Fruit fly (Drosophila melanogaster) whole organism, embryonic: ENCODE data around the gene CG3294.

Experiments
- Atf3 ChIP-seq: fragments of 200-800 bp; sonication (Bioruptor generic); optimal IDR thresholded peaks from 3 replicates; lab custom pipeline; 2016; ENCODE audit warnings: missing biosample characterization, missing genetic modification characterization
- Bgb ChIP-seq: fragments of 200-800 bp; sonication (Bioruptor generic); IDR thresholded peaks from 2 replicates; pipeline ENCODE4 v1.3.6; 2022; ENCODE audit warnings: missing biosample characterization, missing genetic modification characterization; ENCODE audit not compliant: partially characterized antibody
- Bteb2 ChIP-seq: fragments of 200-800 bp; sonication (Bioruptor generic); optimal IDR thresholded peaks from 2 replicates; lab custom pipeline; 2016; ENCODE audit warnings: missing biosample characterization, missing genetic modification characterization
- C15 ChIP-seq: fragments of 200-800 bp; sonication (Bioruptor generic); IDR thresholded peaks from 3 replicates; pipeline ENCODE4 v1.3.6; 2022; ENCODE audit warnings: missing biosample characterization, missing genetic modification characterization
- CG10979 ChIP-seq: fragments of 200-800 bp; sonication (Bioruptor generic); optimal IDR thresholded peaks from 2 replicates; lab custom pipeline; 2018; ENCODE audit warnings: missing biosample characterization, mild to moderate bottlenecking, missing genetic modification characterization, moderate library complexity
- CG11247 ChIP-seq: fragments of 200-800 bp; sonication (Bioruptor generic); IDR thresholded peaks from 2 replicates; pipeline ENCODE4 v1.3.6; 2022; ENCODE audit warnings: missing biosample characterization, missing genetic modification characterization
- CG12391 ChIP-seq: fragments of 200-800 bp; sonication (Bioruptor generic); optimal IDR thresholded peaks from 3 replicates; lab custom pipeline; 2018; ENCODE audit warnings: missing biosample characterization, mild to moderate bottlenecking, missing genetic modification characterization, moderate library complexity
- CG13296 ChIP-seq: fragments of 200-800 bp; sonication (Bioruptor generic); optimal IDR thresholded peaks from 3 replicates; lab custom pipeline; 2018; ENCODE audit warnings: missing biosample characterization, mild to moderate bottlenecking, missing genetic modification characterization
- CG14965 ChIP-seq: fragments of 200-800 bp; sonication (Bioruptor generic); optimal IDR thresholded peaks from 2 replicates; lab custom pipeline; 2016; ENCODE audit warnings: missing biosample characterization, missing genetic modification characterization, borderline replicate concordance
- CG1529 ChIP-seq: fragments of 200-800 bp; sonication (Bioruptor generic); optimal IDR thresholded peaks from 3 replicates; lab custom pipeline; 2018; ENCODE audit warnings: missing biosample characterization, missing genetic modification characterization
- CG2875 ChIP-seq: fragments of 200-800 bp; sonication (Bioruptor generic); optimal IDR thresholded peaks from 2 replicates; lab custom pipeline; 2017; ENCODE audit warnings: missing biosample characterization, mild to moderate bottlenecking, missing genetic modification characterization, missing genetic modification reagents
- CG32767 ChIP-seq: fragments of 200-800 bp; sonication (Bioruptor generic); IDR thresholded peaks from 2 replicates; pipeline ENCODE4 v1.3.6; 2022; ENCODE audit warnings: missing biosample characterization, missing genetic modification characterization
- CG34376 ChIP-seq: fragments of 200-800 bp; sonication (Bioruptor generic); optimal IDR thresholded peaks from 2 replicates; lab custom pipeline; 2018; ENCODE audit warnings: missing biosample characterization, mild to moderate bottlenecking, missing genetic modification characterization
- CG43689 ChIP-seq: fragments of 200-800 bp; sonication (Bioruptor generic); IDR thresholded peaks from 2 replicates; pipeline ENCODE4 v1.3.6; 2022; ENCODE audit warnings: missing biosample characterization, missing genetic modification characterization
- CG4424 ChIP-seq: fragments of 200-800 bp; sonication (Bioruptor generic); optimal IDR thresholded peaks from 3 replicates; lab custom pipeline; 2016; ENCODE audit warnings: missing biosample characterization, missing genetic modification characterization
- CG4854 ChIP-seq: fragments of 200-800 bp; sonication (Bioruptor generic); optimal IDR thresholded peaks from 2 replicates; lab custom pipeline; 2016; ENCODE audit warnings: missing biosample characterization, missing genetic modification characterization, inconsistent platforms
- CG8924 ChIP-seq: fragments of 200-800 bp; optimal IDR thresholded peaks from 3 replicates; lab custom pipeline; 2019; ENCODE audit warnings: missing biosample characterization, mild to moderate bottlenecking, missing genetic modification characterization, moderate library complexity
- CG9437 ChIP-seq: fragments of 200-800 bp; sonication (Bioruptor generic); optimal IDR thresholded peaks from 2 replicates; lab custom pipeline; 2018; ENCODE audit warnings: missing biosample characterization, mild to moderate bottlenecking, missing genetic modification characterization
- CkIIα-i1 ChIP-seq: fragments of 200-800 bp; sonication (Bioruptor generic); IDR thresholded peaks from 2 replicates; pipeline ENCODE4 v1.3.6; 2022; ENCODE audit warnings: missing biosample characterization, missing genetic modification characterization
- ERR ChIP-seq: fragments of 200-800 bp; sonication (Bioruptor generic); optimal IDR thresholded peaks from 2 replicates; lab custom pipeline; 2016; ENCODE audit warnings: missing biosample characterization, missing genetic modification characterization
- Ets97D ChIP-seq: fragments of 200-800 bp; sonication (Bioruptor generic); optimal IDR thresholded peaks from 3 replicates; lab custom pipeline; 2016; ENCODE audit warnings: missing biosample characterization, missing genetic modification characterization
- Fer2 ChIP-seq: fragments of 200-800 bp; sonication (Bioruptor generic); optimal IDR thresholded peaks from 2 replicates; lab custom pipeline; 2018; ENCODE audit warnings: missing biosample characterization, mild to moderate bottlenecking, missing genetic modification characterization, moderate library complexity
- Fer3 ChIP-seq: fragments of 200-800 bp; sonication (Bioruptor generic); optimal IDR thresholded peaks from 2 replicates; lab custom pipeline; 2018; ENCODE audit warnings: missing biosample characterization, mild to moderate bottlenecking, missing genetic modification characterization, moderate library complexity
- H15 ChIP-seq: fragments of 200-800 bp; sonication (Bioruptor generic); IDR thresholded peaks from 3 replicates; pipeline ENCODE4 v1.3.6; 2022; ENCODE audit warnings: missing biosample characterization, missing genetic modification characterization
- H2.0 ChIP-seq: fragments of 200-800 bp; sonication (Bioruptor generic); IDR thresholded peaks from 2 replicates; pipeline ENCODE4 v1.3.6; 2022; ENCODE audit warnings: missing biosample characterization, missing genetic modification characterization
- HmgZ ChIP-seq: fragments of 200-800 bp; sonication (Bioruptor generic); optimal IDR thresholded peaks from 2 replicates; lab custom pipeline; 2018; ENCODE audit warnings: missing biosample characterization, mild to moderate bottlenecking, missing genetic modification characterization
- Hmr ChIP-seq: fragments of 200-800 bp; sonication (Bioruptor generic); optimal IDR thresholded peaks from 3 replicates; lab custom pipeline; 2017; ENCODE audit warnings: mild to moderate bottlenecking, missing biosample characterization, missing genetic modification reagents, missing genetic modification characterization
- Lpt ChIP-seq: fragments of >200 bp; optimal IDR thresholded peaks from 2 replicates; lab custom pipeline; 2018; ENCODE audit warnings: missing biosample characterization, missing genetic modification characterization
- MTF-1 ChIP-seq: fragments of 200-800 bp; sonication (Bioruptor generic); optimal IDR thresholded peaks from 2 replicates; lab custom pipeline; 2018; ENCODE audit warnings: missing biosample characterization, mild to moderate bottlenecking, missing genetic modification characterization, borderline replicate concordance
- Mad ChIP-seq: fragments of 200-800 bp; sonication (Bioruptor generic); optimal IDR thresholded peaks from 2 replicates; lab custom pipeline; 2016; ENCODE audit warnings: missing biosample characterization, missing genetic modification characterization
- Max ChIP-seq: fragments of 200-800 bp; sonication (Bioruptor generic); optimal IDR thresholded peaks from 2 replicates; lab custom pipeline; 2016; ENCODE audit warnings: missing biosample characterization, mild to moderate bottlenecking, missing genetic modification characterization
- Meics ChIP-seq: fragments of 200-800 bp; sonication (Bioruptor generic); optimal IDR thresholded peaks from 2 replicates; lab custom pipeline; 2017; ENCODE audit warnings: missing biosample characterization, mild to moderate bottlenecking, missing genetic modification characterization
- TFAM ChIP-seq: fragments of 200-800 bp; sonication (Bioruptor generic); optimal IDR thresholded peaks from 2 replicates; lab custom pipeline; 2017; ENCODE audit warnings: missing biosample characterization, missing genetic modification characterization, inconsistent platforms
- Xrp1 ChIP-seq: fragments of 200-800 bp; sonication (Bioruptor generic); IDR thresholded peaks from 2 replicates; pipeline ENCODE4 v1.3.6; 2022; ENCODE audit warnings: missing biosample characterization, missing genetic modification characterization
- caup ChIP-seq: fragments of 200-800 bp; sonication (Bioruptor generic); optimal IDR thresholded peaks from 3 replicates; lab custom pipeline; 2017; ENCODE audit warnings: missing biosample characterization, mild to moderate bottlenecking, missing genetic modification characterization, moderate library complexity; ENCODE audit not compliant: severe bottlenecking
- chm ChIP-seq: fragments of 200-800 bp; sonication (Bioruptor generic); IDR thresholded peaks from 2 replicates; pipeline ENCODE4 v1.3.6; 2022; ENCODE audit warnings: missing biosample characterization, missing genetic modification characterization
- emc ChIP-seq: fragments of 200-800 bp; sonication (Bioruptor generic); optimal IDR thresholded peaks from 2 replicates; lab custom pipeline; 2016; ENCODE audit warnings: missing biosample characterization, missing genetic modification characterization
- gem ChIP-seq: fragments of 200-800 bp; sonication (Bioruptor generic); optimal IDR thresholded peaks from 2 replicates; lab custom pipeline; 2019; ENCODE audit warnings: missing biosample characterization, mild to moderate bottlenecking, missing genetic modification characterization, moderate library complexity
- ham ChIP-seq: fragments of 200-800 bp; sonication (Bioruptor generic); IDR thresholded peaks from 2 replicates; pipeline ENCODE4 v1.3.6; 2022; ENCODE audit warnings: missing biosample characterization, missing genetic modification characterization
- hth ChIP-seq: fragments of >200 bp; optimal IDR thresholded peaks from 2 replicates; lab custom pipeline; 2017; ENCODE audit warnings: inconsistent platforms
- jing ChIP-seq: fragments of 200-800 bp; sonication (Bioruptor generic); optimal IDR thresholded peaks from 2 replicates; lab custom pipeline; 2018; ENCODE audit warnings: missing biosample characterization, mild to moderate bottlenecking, missing genetic modification characterization
- lola ChIP-seq, 3 experiments: fragments of >200 bp in 2 of 3; fragments of 200-800 bp in 1 of 3; sonication (Bioruptor generic) in 1 of 3; optimal IDR thresholded peaks; 2 replicates each; lab custom pipeline; 2017 to 2019; ENCODE audit warnings: missing biosample characterization in 3 of 3, missing genetic modification characterization in 3 of 3, mild to moderate bottlenecking in 1 of 3, moderate library complexity in 1 of 3
- nom ChIP-seq: fragments of 200-800 bp; sonication (Bioruptor generic); optimal IDR thresholded peaks from 2 replicates; lab custom pipeline; 2017; ENCODE audit warnings: missing biosample characterization, missing genetic modification characterization, mild to moderate bottlenecking, moderate library complexity, missing genetic modification reagents
- otp ChIP-seq: fragments of 200-800 bp; sonication (Bioruptor generic); IDR thresholded peaks from 3 replicates; pipeline ENCODE4, ENCODE4 v1.3.6; 2022; ENCODE audit warnings: missing biosample characterization, missing genetic modification characterization
- pho ChIP-seq: fragments of 200-800 bp; sonication (Bioruptor generic); optimal IDR thresholded peaks from 2 replicates; lab custom pipeline; 2016; ENCODE audit warnings: missing biosample characterization, missing genetic modification characterization
- pzg ChIP-seq: fragments of 200-800 bp; sonication (Bioruptor generic); optimal IDR thresholded peaks from 3 replicates; lab custom pipeline; 2018; ENCODE audit warnings: missing biosample characterization, mild to moderate bottlenecking, missing genetic modification characterization, moderate library complexity
- rib ChIP-seq: fragments of 200-800 bp; sonication (Bioruptor generic); IDR thresholded peaks from 2 replicates; pipeline ENCODE4 v1.3.6; 2022; ENCODE audit warnings: missing biosample characterization, missing genetic modification characterization
- shn ChIP-seq: fragments of 200-800 bp; sonication (Bioruptor generic); optimal IDR thresholded peaks from 3 replicates; lab custom pipeline; 2016; ENCODE audit warnings: missing biosample characterization, missing genetic modification characterization
- vfl ChIP-seq: fragments of 200-800 bp; sonication (Bioruptor generic); optimal IDR thresholded peaks from 2 replicates; lab custom pipeline; 2016; ENCODE audit warnings: missing biosample characterization, missing genetic modification characterization
- vnd ChIP-seq: fragments of 200-800 bp; sonication (Bioruptor generic); IDR thresholded peaks from 3 replicates; pipeline ENCODE4 v1.3.6; 2022; ENCODE audit warnings: missing biosample characterization, missing genetic modification characterization; ENCODE audit not compliant: partially characterized antibody
- wor ChIP-seq: fragments of 200-800 bp; sonication (Bioruptor generic); IDR thresholded peaks from 2 replicates; pipeline ENCODE4 v1.3.6; 2022; ENCODE audit warnings: missing biosample characterization, missing genetic modification characterization

The CG3294 gene

DNA sequence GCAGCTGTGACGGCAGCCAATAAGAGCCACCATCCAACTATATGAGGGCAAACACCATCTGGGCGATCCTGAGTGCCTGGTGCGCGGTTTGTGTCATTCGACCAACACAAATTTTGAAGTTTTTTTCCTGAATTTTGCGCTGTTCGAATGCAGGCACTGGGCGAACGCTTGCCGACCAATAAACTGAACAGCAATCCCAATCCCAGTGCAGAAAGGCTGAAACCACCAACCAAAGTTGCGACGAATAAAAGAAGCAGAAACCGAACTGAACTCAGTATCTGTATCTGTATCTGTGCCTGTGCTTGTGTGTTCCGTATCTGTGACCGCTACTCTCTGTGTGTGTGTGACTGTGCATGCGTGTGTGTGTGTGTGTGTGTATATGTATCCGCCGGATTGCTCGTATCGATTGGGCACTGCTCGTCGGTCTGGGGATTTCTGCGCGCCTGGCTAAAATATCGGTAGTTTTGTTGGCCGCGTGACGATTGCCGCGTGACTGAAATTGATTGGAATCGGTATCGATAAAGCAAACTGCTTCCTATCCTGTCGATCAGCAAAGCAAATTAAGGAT lies 17.2 kb downstream of the CG3294 start (continued):
- peak in 1 of 3 experiments; percentile 90 for TF ChIP-seq lola (GFP tag; optimal IDR thresholded peaks at IDR 0.05; lab: Kevin White, UChicago)
- TF ChIP-seq CG34376 (GFP tag; lab: Kevin White, UChicago), result peak; percentile 95
- no peak for TF ChIP-seq Bteb2 (GFP tag; lab: Kevin White, UChicago)
- no peak for TF ChIP-seq CG4854 (GFP tag; lab: Kevin White, UChicago)
- TF ChIP-seq CG14965, result no peak
- TF ChIP-seq rib, result peak; percentile 89
- TF ChIP-seq pho, result no peak
- TF ChIP-seq ERR (GFP tag; lab: Kevin White, UChicago), result no peak
- TF ChIP-seq TFAM (GFP tag; lab: Kevin White, UChicago), result no peak
- TF ChIP-seq pzg (GFP tag; lab: Kevin White, UChicago), result peak; percentile 13
- TF ChIP-seq CG4424 (GFP tag; lab: Kevin White, UChicago), result no peak
- no peak for TF ChIP-seq nom (GFP tag; lab: Kevin White, UChicago)
- TF ChIP-seq otp (GFP tag; lab: Robert Waterston, UW), result no peak; the same call in 2 of the 3 replicates
- peak; percentile 65 for TF ChIP-seq vnd (GFP tag; lab: Robert Waterston, UW)
- TF ChIP-seq Atf3, result no peak
- TF ChIP-seq gem (tag; lab: Kevin White, UChicago), result no peak
- TF ChIP-seq shn (GFP tag; lab: Kevin White, UChicago), result no peak
- TF ChIP-seq Meics (GFP tag; lab: Kevin White, UChicago), result peak; percentile 85
- TF ChIP-seq CG2875 (GFP tag; lab: Kevin White, UChicago), result no peak
- no peak for TF ChIP-seq Hmr (GFP tag; lab: Kevin White, UChicago)
- no peak for TF ChIP-seq CG12391 (tag; lab: Kevin White, UChicago)
- TF ChIP-seq ham (GFP tag; lab: Robert Waterston, UW), result no peak
- peak; percentile 27 for TF ChIP-seq CG1529 (GFP tag; lab: Kevin White, UChicago)
- TF ChIP-seq H15 (GFP tag; lab: Robert Waterston, UW), result no peak
- TF ChIP-seq MTF-1 (GFP tag; lab: Kevin White, UChicago), result no peak
- no peak for TF ChIP-seq vfl (GFP tag; lab: Kevin White, UChicago)
- no peak for TF ChIP-seq Fer3 (tag; lab: Kevin White, UChicago)
- TF ChIP-seq Bgb (GFP tag; lab: Robert Waterston, UW), result peak; percentile 76
- TF ChIP-seq C15, result no peak
- TF ChIP-seq wor (GFP tag; lab: Robert Waterston, UW), result no peak
- no peak for TF ChIP-seq caup (GFP tag; lab: Kevin White, UChicago)
- TF ChIP-seq CG32767 (GFP tag; lab: Robert Waterston, UW), result peak; percentile 86
- TF ChIP-seq Mad (GFP tag; lab: Kevin White, UChicago), result no peak
- TF ChIP-seq CG8924 (tag; lab: Kevin White, UChicago), result no peak
- TF ChIP-seq Lpt, result no peak
- TF ChIP-seq CG9437 (GFP tag; lab: Kevin White, UChicago), result no peak
- TF ChIP-seq H2.0 (GFP tag; lab: Robert Waterston, UW), result no peak
- no peak for TF ChIP-seq CG43689 (GFP tag; lab: Robert Waterston, UW)
- TF ChIP-seq CG10979 (tag; lab: Kevin White, UChicago), result no peak
- no peak for TF ChIP-seq hth
- no peak for TF ChIP-seq Fer2 (tag; lab: Kevin White, UChicago)
- TF ChIP-seq chm (GFP tag; lab: Robert Waterston, UW), result peak; percentile 77
- no peak for TF ChIP-seq Ets97D
- peak; percentile 75 for TF ChIP-seq HmgZ
- TF ChIP-seq CkIIα-i1 (GFP tag; lab: Robert Waterston, UW), result no peak
- TF ChIP-seq CG13296, result peak; percentile 8
- TF ChIP-seq jing (GFP tag; lab: Kevin White, UChicago), result no peak
- no peak for TF ChIP-seq Max (GFP tag; lab: Kevin White, UChicago)
- no peak for TF ChIP-seq emc (GFP tag; lab: Kevin White, UChicago)
- TF ChIP-seq CG11247 (GFP tag; lab: Robert Waterston, UW), result no peak
- TF ChIP-seq Xrp1, result no peak
